Worm (Caenorhabditis elegans): ENCODE data around the gene col-115.

- TF ChIP-seq ama-1 (optimal IDR thresholded peaks at IDR 0.05) (no peak), nhr-11 (tag; optimal IDR thresholded peaks at IDR 0.05) (no peak)
These were observed 17.7 kb downstream of the col-115 start for ce11 chrIV:8006161-8006560.

Measured in whole organism, late embryonic.